Worm (Caenorhabditis elegans): Measurements from ENCODE around the gene gem-4.

DNA sequence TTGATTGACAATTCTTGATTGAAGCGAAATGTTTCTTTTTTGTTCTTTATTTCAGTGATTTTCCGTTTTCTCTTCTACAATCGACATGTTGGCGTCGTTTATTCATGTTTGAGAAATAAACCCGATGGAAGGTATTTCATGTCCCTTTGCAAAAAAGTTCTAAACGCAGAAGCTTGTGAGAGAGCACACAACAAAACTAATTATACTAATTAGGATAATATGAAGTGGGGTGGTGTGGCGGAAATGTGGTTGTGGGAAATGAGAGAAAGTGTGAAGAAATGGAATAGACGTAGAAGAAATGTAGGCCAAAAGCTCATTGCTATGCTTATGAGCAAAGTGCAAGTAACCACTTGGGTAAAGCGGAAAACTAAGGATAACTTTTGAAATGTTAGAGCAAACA is 37.4 kb downstream of the gem-4 start:
- TF ChIP-seq lir-3 (tag; optimal IDR thresholded peaks at IDR 0.05; ENCODE audit: poor library complexity) (no peak), unc-98 (GFP tag; IDR thresholded peaks at IDR 0.05) (no peak), snpc-4 (tag; optimal IDR thresholded peaks at IDR 0.05) (no peak), alr-1 (tag; optimal IDR thresholded peaks at IDR 0.05; ENCODE audit: borderline replicate concordance) (no peak), aly-2 (tag; optimal IDR thresholded peaks at IDR 0.05) (no peak), mep-1 (tag; optimal IDR thresholded peaks at IDR 0.05) (no peak), mab-9 (GFP tag; IDR thresholded peaks at IDR 0.05) (no peak)

Measured in whole organism, L1 larva.